Fruit fly (Drosophila melanogaster) whole organism, pupa: ENCODE results near the gene mgl.

Experiments
- CG10348 ChIP-seq: fragments of 200-800 bp; sonication (Bioruptor generic); IDR thresholded peaks from 2 replicates; pipeline ENCODE4 v1.3.6; 2022; ENCODE audit warnings: missing biosample characterization, missing genetic modification characterization
- CG12605 ChIP-seq: fragments of 200-800 bp; sonication (Bioruptor generic); IDR thresholded peaks from 2 replicates; pipeline ENCODE4 v1.3.6; 2022; ENCODE audit warnings: missing biosample characterization, missing genetic modification characterization
- CG15710 ChIP-seq: fragments of 200-800 bp; sonication (Bioruptor generic); optimal IDR thresholded peaks from 2 replicates; lab custom pipeline; 2018; ENCODE audit warnings: missing biosample characterization, mild to moderate bottlenecking, missing genetic modification characterization, moderate library complexity
- CG34367 ChIP-seq: fragments of 200-800 bp; sonication (Bioruptor generic); optimal IDR thresholded peaks from 2 replicates; lab custom pipeline; 2018; ENCODE audit warnings: missing biosample characterization, mild to moderate bottlenecking, missing genetic modification characterization
- CG8301 ChIP-seq: fragments of 200-800 bp; sonication (Bioruptor generic); optimal IDR thresholded peaks from 2 replicates; lab custom pipeline; 2018; ENCODE audit warnings: missing biosample characterization, mild to moderate bottlenecking, missing genetic modification characterization
- EcR ChIP-seq: fragments of 200-800 bp; sonication (Bioruptor generic); optimal IDR thresholded peaks from 3 replicates; lab custom pipeline; 2019; ENCODE audit warnings: missing biosample characterization, missing genetic modification characterization, mild to moderate bottlenecking, moderate library complexity, missing genetic modification reagents
- Pif1B ChIP-seq: fragments of 200-800 bp; sonication (Bioruptor generic); optimal IDR thresholded peaks from 3 replicates; lab custom pipeline; 2016; ENCODE audit warnings: missing biosample characterization, missing genetic modification characterization
- rn ChIP-seq: fragments of 200-800 bp; sonication (Bioruptor generic); IDR thresholded peaks from 2 replicates; pipeline ENCODE4 v1.3.6; 2022; ENCODE audit warnings: missing biosample characterization, missing genetic modification characterization

dm6 chrX:9416045-9416444 is 83.9 kb downstream of the mgl start:
- peak; percentile 23 for TF ChIP-seq Pif1B
- no peak for TF ChIP-seq CG10348 (GFP tag; lab: Robert Waterston, UW)
- peak; percentile 20 for TF ChIP-seq CG8301
- no peak for TF ChIP-seq rn (GFP tag; lab: Robert Waterston, UW)
- peak; percentile 16 for TF ChIP-seq CG34367 (tag; lab: Kevin White, UChicago)
- TF ChIP-seq EcR (GFP tag; lab: Kevin White, UChicago) = no peak
- peak; percentile 39; the same call in 1 of the 2 replicates for TF ChIP-seq CG12605 (GFP tag; lab: Robert Waterston, UW)
- TF ChIP-seq CG15710 (tag; lab: Kevin White, UChicago) = peak; percentile 7
